Worm (Caenorhabditis elegans) whole organism, early embryonic: ENCODE results near the gene F59B2.14.

Experiments used
- B0310.2 ChIP-seq: sonication (generic microtip); optimal IDR thresholded peaks from 2 replicates; lab custom pipeline; 2016; ENCODE audit warnings: mild to moderate bottlenecking, missing genetic modification characterization, missing compliant biosample characterization
- F13C5.2 ChIP-seq: sonication (generic microtip); optimal IDR thresholded peaks from 2 replicates; lab custom pipeline; 2017; ENCODE audit warnings: mild to moderate bottlenecking, missing genetic modification characterization, inconsistent platforms, missing compliant biosample characterization
- aly-1 ChIP-seq: sonication (generic microtip); optimal IDR thresholded peaks from 2 replicates; lab custom pipeline; 2016; ENCODE audit warnings: missing genetic modification characterization, missing compliant biosample characterization
- ama-1 ChIP-seq: fragments of 150-350 bp; optimal IDR thresholded peaks from 2 replicates; lab custom pipeline; 2014
- ceh-13 ChIP-seq: fragments of 200-800 bp; sonication (Bioruptor generic); optimal IDR thresholded peaks from 2 replicates; lab custom pipeline; 2018; ENCODE audit warnings: mild to moderate bottlenecking, missing genetic modification characterization, missing compliant biosample characterization
- ceh-36 ChIP-seq: sonication (generic microtip); optimal IDR thresholded peaks from 2 replicates; lab custom pipeline; 2016; ENCODE audit warnings: missing genetic modification characterization, inconsistent platforms, missing compliant biosample characterization
- ets-7 ChIP-seq: sonication (generic microtip); optimal IDR thresholded peaks from 2 replicates; lab custom pipeline; 2016; ENCODE audit warnings: missing genotype, missing genetic modification characterization, missing compliant biosample characterization
- flt-1 ChIP-seq: fragments of 200-800 bp; sonication (Bioruptor generic); IDR thresholded peaks from 2 replicates; pipeline ENCODE4 v1.3.6; 2022; ENCODE audit warnings: missing genetic modification characterization, missing compliant biosample characterization
- hmbx-1 ChIP-seq: sonication (generic microtip); optimal IDR thresholded peaks from 2 replicates; lab custom pipeline; 2016; ENCODE audit warnings: mild to moderate bottlenecking, missing genetic modification characterization, missing compliant biosample characterization
- hmg-4 ChIP-seq: fragments of 200-800 bp; sonication (Bioruptor generic); optimal IDR thresholded peaks from 2 replicates; lab custom pipeline; 2018; ENCODE audit warnings: mild to moderate bottlenecking, missing genetic modification characterization, missing compliant biosample characterization
- hnd-1 ChIP-seq: sonication (generic microtip); optimal IDR thresholded peaks from 2 replicates; lab custom pipeline; 2016; ENCODE audit warnings: missing genetic modification characterization, missing compliant biosample characterization
- pes-1 ChIP-seq: fragments of 200-800 bp; sonication (Bioruptor generic); IDR thresholded peaks from 2 replicates; pipeline ENCODE4 v1.3.6; 2022; ENCODE audit warnings: missing genetic modification reagents, missing genetic modification characterization, missing compliant biosample characterization
- scrt-1 ChIP-seq: fragments of 200-800 bp; sonication (Bioruptor generic); IDR thresholded peaks from 2 replicates; pipeline ENCODE4 v1.3.6; 2022; ENCODE audit warnings: missing genetic modification characterization, missing compliant biosample characterization
- sea-1 ChIP-seq: fragments of 200-800 bp; sonication (Bioruptor generic); conservative IDR thresholded peaks from 2 replicates; pipeline ENCODE4 v1.3.6; 2022; ENCODE audit warnings: missing genetic modification characterization, missing compliant biosample characterization
- tbx-11 ChIP-seq: fragments of 200-800 bp; sonication (Bioruptor generic); IDR thresholded peaks from 2 replicates; pipeline ENCODE4 v1.3.6; 2022; ENCODE audit warnings: missing genetic modification characterization, missing compliant biosample characterization
- tbx-37 ChIP-seq: fragments of 200-800 bp; sonication (Bioruptor generic); conservative IDR thresholded peaks from 2 replicates; pipeline ENCODE4 v1.3.6; 2022; ENCODE audit warnings: missing genetic modification reagents, missing genetic modification characterization, missing compliant biosample characterization
- tra-4 ChIP-seq: sonication (generic microtip); optimal IDR thresholded peaks from 2 replicates; lab custom pipeline; 2017; ENCODE audit warnings: missing genetic modification characterization, missing compliant biosample characterization

F59B2.14 gene

ce11 chrIII:9022535-9022934 is at the start of gene F59B2.14:
F59B2.14 (minus strand) TSS chrIII:9022635.
- no peak for TF ChIP-seq flt-1 (GFP tag; lab: Robert Waterston, UW)
- TF ChIP-seq F13C5.2 (tag; lab: Kevin White, UChicago): no peak
- TF ChIP-seq B0310.2: no peak
- TF ChIP-seq ceh-36 (tag; lab: Kevin White, UChicago): no peak
- no peak for TF ChIP-seq pes-1 (GFP tag; lab: Robert Waterston, UW)
- no peak for TF ChIP-seq ceh-13 (GFP tag; lab: Kevin White, UChicago)
- TF ChIP-seq ama-1 (lab: Kevin White, UChicago): no peak

- no peak for TF ChIP-seq ama-1 (lab: Kevin White, UChicago)
- TF ChIP-seq tbx-37 (GFP tag; lab: Robert Waterston, UW): no peak
- TF ChIP-seq ets-7 (tag; lab: Kevin White, UChicago): no peak
- no peak for TF ChIP-seq hmg-4
- no peak for TF ChIP-seq hmbx-1
- no peak for TF ChIP-seq tra-4 (tag; lab: Kevin White, UChicago)
- TF ChIP-seq ceh-13 (GFP tag; lab: Kevin White, UChicago): no peak
- no peak for TF ChIP-seq ceh-36 (tag; lab: Kevin White, UChicago)
- no peak for TF ChIP-seq pes-1 (GFP tag; lab: Robert Waterston, UW)
- TF ChIP-seq sea-1 (GFP tag; lab: Robert Waterston, UW): no peak
- no peak for TF ChIP-seq tbx-11 (GFP tag; lab: Robert Waterston, UW)
Measured at ce11 chrIII:9071372-9071771, 48.9 kb upstream of the F59B2.14 start, which contains the start of gene lin-12. lin-12 (minus strand) TSS chrIII:9071472.

ce11 chrIII:9069712-9070111 is 47.3 kb upstream of the F59B2.14 start:
- TF ChIP-seq ets-7 (tag; lab: Kevin White, UChicago): no peak
- no peak for TF ChIP-seq flt-1 (GFP tag; lab: Robert Waterston, UW)
- TF ChIP-seq tbx-37 (GFP tag; lab: Robert Waterston, UW): no peak
- TF ChIP-seq aly-1 (tag; lab: Kevin White, UChicago): no peak
- no peak for TF ChIP-seq hnd-1 (tag; lab: Kevin White, UChicago)
- TF ChIP-seq tra-4 (tag; lab: Kevin White, UChicago): no peak
- no peak for TF ChIP-seq sea-1 (GFP tag; lab: Robert Waterston, UW)
- no peak for TF ChIP-seq scrt-1 (GFP tag; lab: Robert Waterston, UW)
- TF ChIP-seq pes-1 (GFP tag; lab: Robert Waterston, UW): no peak
- no peak for TF ChIP-seq ceh-36 (tag; lab: Kevin White, UChicago)
- TF ChIP-seq hmg-4: no peak

- TF ChIP-seq hmg-4 (no peak), ceh-13 (GFP tag; lab: Kevin White, UChicago) (no peak), pes-1 (GFP tag; lab: Robert Waterston, UW) (no peak), tbx-37 (GFP tag; lab: Robert Waterston, UW) (no peak), ets-7 (tag; lab: Kevin White, UChicago) (no peak), ceh-36 (tag; lab: Kevin White, UChicago) (no peak), ama-1 (lab: Kevin White, UChicago) (no peak), scrt-1 (GFP tag; lab: Robert Waterston, UW) (no peak)
Measured at ce11 chrIII:9060267-9060666, 37.8 kb upstream of the F59B2.14 start.

ce11 chrIII:9058959-9059534 is 36.6 kb upstream of the F59B2.14 start, which contains the start of gene gst-1:
gst-1 (plus strand) TSS chrIII:9059331.
- TF ChIP-seq aly-1 (tag; lab: Kevin White, UChicago) (no peak), hmbx-1 (no peak)

- TF ChIP-seq hmbx-1 (no peak), sea-1 (GFP tag; lab: Robert Waterston, UW) (0 out of 2 replicates have a peak, but pooled peaks have one; percentile 58), B0310.2 (no peak), ets-7 (tag; lab: Kevin White, UChicago) (no peak), ama-1 (lab: Kevin White, UChicago) (no peak), ceh-13 (GFP tag; lab: Kevin White, UChicago) (no peak), tbx-11 (GFP tag; lab: Robert Waterston, UW) (no peak)
Measured at ce11 chrIII:9054414-9055147, 32.1 kb upstream of the F59B2.14 start, which contains the start of gene cls-2. cls-2 (plus strand) TSS chrIII:9055048.

ce11 chrIII:9053740-9054252 is 31.4 kb upstream of the F59B2.14 start, which contains the start of gene R107.5:
R107.5 (minus strand) TSS chrIII:9053790.
- TF ChIP-seq aly-1 (tag; lab: Kevin White, UChicago) (no peak), hnd-1 (tag; lab: Kevin White, UChicago) (peak; percentile 31), hmg-4 (peak; percentile 47), hmbx-1 (no peak), sea-1 (GFP tag; lab: Robert Waterston, UW) (0 out of 2 replicates have a peak, but pooled peaks have one; percentile 11), B0310.2 (peak; percentile 63), flt-1 (GFP tag; lab: Robert Waterston, UW) (peak; percentile 24; the same call in 1 of the 2 replicates), F13C5.2 (tag; lab: Kevin White, UChicago) (peak; percentile 66), pes-1 (GFP tag; lab: Robert Waterston, UW) (peak; percentile 12; the same call in 1 of the 2 replicates), tra-4 (tag; lab: Kevin White, UChicago) (peak; percentile 58)
